Worm (Caenorhabditis elegans) whole organism, young adult: ENCODE measurements around the gene T04A11.4.

Experiments used
- Y53G8AR.9 ChIP-seq: fragments of 200-800 bp; sonication (Bioruptor generic); conservative IDR thresholded peaks from 2 replicates; pipeline ENCODE4 v1.3.6; 2022; ENCODE audit warnings: missing genetic modification reagents, missing genetic modification characterization, missing compliant biosample characterization
- dpl-1 ChIP-seq: fragments of 150-350 bp; optimal IDR thresholded peaks from 2 replicates; lab custom pipeline; 2014; ENCODE audit warnings: missing biosample characterization, missing genetic modification reagents, missing genetic modification characterization

ce11 chrIV:12464822-12465221, 19.6 kb downstream of the T04A11.4 start:
- TF ChIP-seq Y53G8AR.9 (GFP tag; lab: Robert Waterston, UW) = no peak
- TF ChIP-seq dpl-1 = no peak
